Fruit fly (Drosophila melanogaster) whole organism, embryonic: ENCODE results near the gene Lim1.

Experiments used
- Adf1 ChIP-seq: fragments of 200-800 bp; sonication (Bioruptor generic); IDR thresholded peaks from 2 replicates; pipeline ENCODE4 v1.3.6; 2022; ENCODE audit warnings: missing biosample characterization, missing genetic modification characterization
- CG10321 ChIP-seq: fragments of 200-800 bp; sonication (Bioruptor generic); IDR thresholded peaks from 2 replicates; pipeline ENCODE4 v1.3.6; 2022; ENCODE audit warnings: missing biosample characterization, missing genetic modification characterization
- CG10654 ChIP-seq: fragments of 200-800 bp; sonication (Bioruptor generic); optimal IDR thresholded peaks from 2 replicates; lab custom pipeline; 2016; ENCODE audit warnings: missing biosample characterization, missing genetic modification characterization
- CG11560 ChIP-seq: fragments of 200-800 bp; sonication (Bioruptor generic); IDR thresholded peaks from 3 replicates; pipeline ENCODE4 v1.3.6; 2022; ENCODE audit warnings: missing biosample characterization, missing genetic modification characterization
- CG1233 ChIP-seq: fragments of 200-800 bp; sonication (Bioruptor generic); optimal IDR thresholded peaks from 4 replicates; lab custom pipeline; 2018; ENCODE audit warnings: missing biosample characterization, mild to moderate bottlenecking, missing genetic modification characterization
- CG13287 ChIP-seq: fragments of 200-800 bp; sonication (Bioruptor generic); IDR thresholded peaks from 2 replicates; pipeline ENCODE4 v1.3.6; 2022; ENCODE audit warnings: missing biosample characterization, missing genetic modification characterization; ENCODE audit not compliant: partially characterized antibody
- CG13775 ChIP-seq: fragments of 200-800 bp; sonication (Bioruptor generic); optimal IDR thresholded peaks from 3 replicates; lab custom pipeline; 2017; ENCODE audit warnings: missing biosample characterization, mild to moderate bottlenecking, missing genetic modification characterization
- CG14050 ChIP-seq: fragments of 200-800 bp; sonication (Bioruptor generic); IDR thresholded peaks from 3 replicates; pipeline ENCODE4 v1.3.6; 2022; ENCODE audit warnings: missing biosample characterization, missing genetic modification characterization
- CG1603 ChIP-seq: fragments of 200-800 bp; sonication (Bioruptor generic); optimal IDR thresholded peaks from 2 replicates; lab custom pipeline; 2019; ENCODE audit warnings: missing biosample characterization, mild to moderate bottlenecking, missing genetic modification characterization, moderate library complexity
- CG16815 ChIP-seq: fragments of 200-800 bp; sonication (Bioruptor generic); optimal IDR thresholded peaks from 3 replicates; lab custom pipeline; 2017; ENCODE audit warnings: missing biosample characterization, mild to moderate bottlenecking, missing genetic modification characterization
- CG1792 ChIP-seq: fragments of 200-800 bp; sonication (Bioruptor generic); optimal IDR thresholded peaks from 2 replicates; lab custom pipeline; 2016; ENCODE audit warnings: missing biosample characterization, missing genetic modification characterization
- CG1832 ChIP-seq: fragments of 200-800 bp; sonication (Bioruptor generic); optimal IDR thresholded peaks from 2 replicates; lab custom pipeline; 2017; ENCODE audit warnings: missing biosample characterization, mild to moderate bottlenecking, missing genetic modification characterization, inconsistent platforms
- CG3163 ChIP-seq: fragments of 200-800 bp; sonication (Bioruptor generic); optimal IDR thresholded peaks from 3 replicates; lab custom pipeline; 2016; ENCODE audit warnings: missing biosample characterization, missing genetic modification characterization
- CG32532 ChIP-seq: fragments of 200-800 bp; sonication (Bioruptor generic); IDR thresholded peaks from 2 replicates; pipeline ENCODE4 v1.3.6; 2022; ENCODE audit warnings: missing biosample characterization, missing genetic modification characterization
- CG32772 ChIP-seq: fragments of 200-800 bp; sonication (Bioruptor generic); IDR thresholded peaks from 2 replicates; pipeline ENCODE4 v1.3.6; 2022; ENCODE audit warnings: missing biosample characterization, missing genetic modification characterization
- CG34224 ChIP-seq: fragments of 200-800 bp; sonication (Bioruptor generic); IDR thresholded peaks from 3 replicates; pipeline ENCODE4 v1.3.6; 2022; ENCODE audit warnings: missing biosample characterization, missing genetic modification characterization; ENCODE audit not compliant: partially characterized antibody
- CG4360 ChIP-seq: fragments of 200-800 bp; sonication (Bioruptor generic); IDR thresholded peaks from 2 replicates; pipeline ENCODE4 v1.3.6; 2022; ENCODE audit warnings: missing biosample characterization, missing genetic modification characterization
- CG5953 ChIP-seq: fragments of 200-800 bp; sonication (Bioruptor generic); IDR thresholded peaks from 2 replicates; pipeline ENCODE4 v1.3.6; 2022; ENCODE audit warnings: missing biosample characterization, missing genetic modification characterization
- Dip2 ChIP-seq: fragments of 200-800 bp; sonication (Bioruptor generic); IDR thresholded peaks from 2 replicates; pipeline ENCODE4 v1.3.6; 2022; ENCODE audit warnings: missing biosample characterization, missing genetic modification characterization
- Doc2 ChIP-seq: fragments of 200-800 bp; sonication (Bioruptor generic); IDR thresholded peaks from 2 replicates; pipeline ENCODE4 v1.3.6; 2022; ENCODE audit warnings: missing biosample characterization, missing genetic modification characterization
- Drgx ChIP-seq: fragments of 200-800 bp; sonication (Bioruptor generic); IDR thresholded peaks from 2 replicates; pipeline ENCODE4 v1.3.6; 2022; ENCODE audit warnings: missing biosample characterization, missing genetic modification characterization
- E2f1 ChIP-seq: fragments of 200-800 bp; sonication (Bioruptor generic); IDR thresholded peaks from 2 replicates; pipeline ENCODE4 v1.3.6; 2022; ENCODE audit warnings: missing biosample characterization, missing genetic modification characterization
- MBD-R2 ChIP-seq: fragments of 200-800 bp; sonication (Bioruptor generic); IDR thresholded peaks from 2 replicates; pipeline ENCODE4 v1.3.6; 2022; ENCODE audit warnings: missing biosample characterization, missing genetic modification characterization
- Med ChIP-seq: fragments of 200-800 bp; sonication (Bioruptor generic); peaks from one replicate; lab custom pipeline; 2016; ENCODE audit warnings: missing biosample characterization, missing genetic modification characterization, mild to moderate bottlenecking, inconsistent platforms, moderate library complexity
- Nf-YC ChIP-seq: fragments of 200-800 bp; optimal IDR thresholded peaks from 3 replicates; lab custom pipeline; 2019; ENCODE audit warnings: missing biosample characterization, mild to moderate bottlenecking, missing genetic modification characterization, moderate library complexity
- NfI ChIP-seq: fragments of 200-800 bp; sonication (Bioruptor generic); optimal IDR thresholded peaks from 3 replicates; lab custom pipeline; 2018; ENCODE audit warnings: missing biosample characterization, mild to moderate bottlenecking, missing genetic modification characterization, moderate library complexity
- Opbp ChIP-seq: fragments of 200-800 bp; sonication (Bioruptor generic); IDR thresholded peaks from 3 replicates; pipeline ENCODE4 v1.3.6; 2022; ENCODE audit warnings: missing biosample characterization, missing genetic modification characterization; ENCODE audit not compliant: partially characterized antibody
- Ptx1 ChIP-seq: fragments of 200-800 bp; sonication (Bioruptor generic); IDR thresholded peaks from 2 replicates; pipeline ENCODE4 v1.3.6; 2022; ENCODE audit warnings: missing biosample characterization, missing genetic modification characterization
- Rfx ChIP-seq: fragments of 200-800 bp; sonication (Bioruptor generic); IDR thresholded peaks from 2 replicates; pipeline ENCODE4 v1.3.6; 2022; ENCODE audit warnings: missing biosample characterization, missing genetic modification characterization
- bbx ChIP-seq: fragments of 200-800 bp; sonication (Bioruptor generic); IDR thresholded peaks from 2 replicates; pipeline ENCODE4 v1.3.6; 2022; ENCODE audit warnings: missing biosample characterization, missing genetic modification characterization; ENCODE audit not compliant: partially characterized antibody
- btn ChIP-seq: fragments of 200-800 bp; sonication (Bioruptor generic); optimal IDR thresholded peaks from 2 replicates; lab custom pipeline; 2016; ENCODE audit warnings: missing biosample characterization, missing genetic modification characterization
- danr ChIP-seq: fragments of 200-800 bp; sonication (Bioruptor generic); IDR thresholded peaks from 2 replicates; pipeline ENCODE4 v1.3.6; 2022; ENCODE audit warnings: missing biosample characterization, missing genetic modification characterization
- dimm ChIP-seq: fragments of 200-800 bp; sonication (Bioruptor generic); IDR thresholded peaks from 2 replicates; pipeline ENCODE4 v1.3.6; 2022; ENCODE audit warnings: missing biosample characterization, missing genetic modification characterization
- fd3F ChIP-seq: fragments of 200-800 bp; sonication (Bioruptor generic); optimal IDR thresholded peaks from 2 replicates; lab custom pipeline; 2018; ENCODE audit warnings: missing biosample characterization, mild to moderate bottlenecking, missing genetic modification characterization, moderate library complexity
- knrl ChIP-seq: fragments of 200-800 bp; sonication (Bioruptor generic); IDR thresholded peaks from 3 replicates; pipeline ENCODE4 v1.3.6; 2022; ENCODE audit warnings: missing biosample characterization, missing genetic modification characterization; ENCODE audit not compliant: partially characterized antibody
- phol ChIP-seq: fragments of 200-800 bp; sonication (Bioruptor generic); optimal IDR thresholded peaks from 3 replicates; lab custom pipeline; 2018; ENCODE audit warnings: missing biosample characterization, mild to moderate bottlenecking, missing genetic modification characterization, moderate library complexity
- pzg ChIP-seq: fragments of 200-800 bp; sonication (Bioruptor generic); optimal IDR thresholded peaks from 3 replicates; lab custom pipeline; 2018; ENCODE audit warnings: missing biosample characterization, mild to moderate bottlenecking, missing genetic modification characterization, moderate library complexity
- rib ChIP-seq: fragments of 200-800 bp; sonication (Bioruptor generic); IDR thresholded peaks from 2 replicates; pipeline ENCODE4 v1.3.6; 2022; ENCODE audit warnings: missing biosample characterization, missing genetic modification characterization

The Lim1 gene

dm6 chrX:8805729-8806128, at the start of gene Lim1 (continued):
- TF ChIP-seq CG11560, result no peak
- 0 out of 3 replicates have a peak, but pooled peaks have one; percentile 39 for TF ChIP-seq Opbp (GFP tag; lab: Robert Waterston, UW)
- 0 out of 2 replicates have a peak, but pooled peaks have one; percentile 42 for TF ChIP-seq Rfx (GFP tag; lab: Robert Waterston, UW)
- no peak for TF ChIP-seq Ptx1 (GFP tag; lab: Robert Waterston, UW)
- TF ChIP-seq CG32772 (GFP tag; lab: Robert Waterston, UW), result no peak
- peak; percentile 45; the same call in 1 of the 3 replicates for TF ChIP-seq CG34224 (GFP tag; lab: Robert Waterston, UW)
- TF ChIP-seq rib (GFP tag; lab: Robert Waterston, UW), result peak; percentile 48; the same call in 1 of the 2 replicates
- TF ChIP-seq CG5953 (GFP tag; lab: Robert Waterston, UW), result peak; percentile 44; the same call in 1 of the 2 replicates
- no peak for TF ChIP-seq danr (GFP tag; lab: Robert Waterston, UW)
- no peak for TF ChIP-seq CG10654
- no peak for TF ChIP-seq E2f1
- peak; percentile 49; the same call in 1 of the 2 replicates for TF ChIP-seq bbx (GFP tag; lab: Robert Waterston, UW)
- no peak for TF ChIP-seq CG32532 (GFP tag; lab: Robert Waterston, UW)
- peak; percentile 98 for TF ChIP-seq CG10321 (GFP tag; lab: Robert Waterston, UW)
- no peak for TF ChIP-seq CG1792 (GFP tag; lab: Kevin White, UChicago)
- TF ChIP-seq Doc2, result no peak
- TF ChIP-seq CG1832 (GFP tag; lab: Kevin White, UChicago), result peak; percentile 100
- TF ChIP-seq CG13287, result peak; percentile 43; the same call in 1 of the 2 replicates
- TF ChIP-seq CG14050 (GFP tag; lab: Robert Waterston, UW), result 0 out of 3 replicates have a peak, but pooled peaks have one; percentile 11
- no peak for TF ChIP-seq NfI (GFP tag; lab: Kevin White, UChicago)
- peak; percentile 6 for TF ChIP-seq CG1603
- no peak for TF ChIP-seq CG3163
- TF ChIP-seq phol (tag; lab: Kevin White, UChicago), result peak; percentile 15
- TF ChIP-seq pzg, result no peak
- TF ChIP-seq MBD-R2, result 0 out of 2 replicates have a peak, but pooled peaks have one; percentile 12
- TF ChIP-seq CG16815, result no peak
- TF ChIP-seq knrl, result peak; percentile 25; the same call in 1 of the 3 replicates
- no peak for TF ChIP-seq Dip2 (GFP tag; lab: Robert Waterston, UW)
- peak; percentile 99 for TF ChIP-seq Nf-YC (tag; lab: Kevin White, UChicago)
- no peak for TF ChIP-seq CG13775 (GFP tag; lab: Kevin White, UChicago)
- TF ChIP-seq btn (GFP tag; lab: Kevin White, UChicago), result no peak
- no peak for TF ChIP-seq CG1233 (GFP tag; lab: Kevin White, UChicago)
- TF ChIP-seq Adf1 (GFP tag; lab: Robert Waterston, UW), result peak; percentile 100

DNA sequence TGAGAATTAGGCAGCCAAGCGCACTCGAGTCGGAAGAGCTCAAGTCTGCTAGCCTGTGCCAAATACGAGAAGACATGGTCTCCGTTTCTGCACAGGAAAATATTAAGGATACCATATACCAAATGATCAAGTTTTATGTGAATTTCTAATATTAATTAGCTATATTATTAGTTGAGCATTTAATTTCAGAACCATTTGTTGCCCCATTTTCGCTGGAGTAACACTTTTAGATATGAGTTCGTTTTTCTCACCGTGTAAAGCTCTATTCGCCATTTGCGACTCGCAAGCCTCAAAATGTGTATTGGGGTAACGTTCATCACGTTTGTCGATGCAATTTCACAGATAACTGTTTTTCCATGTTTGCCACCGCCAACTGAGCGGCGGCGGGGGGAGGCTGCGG, 46.6 kb upstream of the Lim1 start:
- TF ChIP-seq Drgx (GFP tag; lab: Robert Waterston, UW) (peak; percentile 47; the same call in 1 of the 2 replicates), fd3F (GFP tag; lab: Kevin White, UChicago) (no peak)

DNA sequence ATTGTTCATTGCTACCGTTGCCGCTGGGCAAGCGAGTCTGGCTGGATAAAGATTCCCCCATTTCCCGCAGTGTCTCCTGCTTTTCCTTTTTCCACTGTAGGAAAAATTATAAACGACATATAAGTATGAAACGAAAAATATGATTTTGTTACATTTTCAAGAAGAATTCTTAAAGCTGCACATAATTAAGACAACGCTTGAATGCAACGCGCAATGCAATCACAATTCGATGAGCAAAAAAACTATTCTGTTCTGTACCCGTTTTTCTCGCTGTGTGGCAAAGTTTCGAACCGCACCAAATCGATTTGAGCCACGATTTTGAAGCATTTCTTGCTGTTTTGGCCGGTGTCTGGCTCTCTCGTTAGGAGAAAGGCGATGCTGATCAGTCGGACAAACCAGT, 38.2 kb upstream of the Lim1 start:
- TF ChIP-seq CG4360 (GFP tag; lab: Robert Waterston, UW), result 0 out of 2 replicates have a peak, but pooled peaks have one; percentile 31
- TF ChIP-seq Med, result no peak
- TF ChIP-seq dimm, result no peak
- peak; percentile 46 for TF ChIP-seq Drgx (GFP tag; lab: Robert Waterston, UW)
